Fruit fly (Drosophila melanogaster) whole organism, pupa: Measurements from ENCODE around the gene CG34250.

ENCODE experiments used
- CG13204 ChIP-seq: fragments of 200-800 bp; sonication (Bioruptor generic); optimal IDR thresholded peaks from 2 replicates; lab custom pipeline; 2018; ENCODE audit warnings: missing biosample characterization, mild to moderate bottlenecking, missing genetic modification characterization, moderate library complexity
- CG14655 ChIP-seq: fragments of 200-800 bp; sonication (Bioruptor generic); optimal IDR thresholded peaks from 3 replicates; lab custom pipeline; 2017; ENCODE audit warnings: mild to moderate bottlenecking, missing biosample characterization, missing genetic modification reagents, missing genetic modification characterization
- D1 ChIP-seq: fragments of 200-800 bp; sonication (Bioruptor generic); optimal IDR thresholded peaks from 2 replicates; lab custom pipeline; 2018; ENCODE audit warnings: missing biosample characterization, mild to moderate bottlenecking, missing genetic modification characterization, moderate library complexity
- Pif1B ChIP-seq: fragments of 200-800 bp; sonication (Bioruptor generic); optimal IDR thresholded peaks from 3 replicates; lab custom pipeline; 2016; ENCODE audit warnings: missing biosample characterization, missing genetic modification characterization
- fd96Ca ChIP-seq: fragments of 200-800 bp; sonication (Bioruptor generic); IDR thresholded peaks from 3 replicates; pipeline ENCODE4 v1.3.6; 2022; ENCODE audit warnings: missing biosample characterization, missing genetic modification characterization
- gl ChIP-seq: fragments of 200-800 bp; sonication (Bioruptor generic); optimal IDR thresholded peaks from 2 replicates; lab custom pipeline; 2018; ENCODE audit warnings: missing biosample characterization, mild to moderate bottlenecking, missing genetic modification characterization

dm6 chr3L:17513893-17514616 lies 38.0 kb downstream of the CG34250 start, which contains the start of the genes U4-U6-60K and CG7564:
- TF ChIP-seq gl (tag; lab: Kevin White, UChicago) (no peak), CG14655 (GFP tag; lab: Kevin White, UChicago) (no peak), D1 (no peak), CG13204 (GFP tag; lab: Kevin White, UChicago) (no peak), Pif1B (peak; percentile 11), fd96Ca (GFP tag; lab: Robert Waterston, UW) (no peak; the same call in 2 of the 3 replicates)
